Worm (Caenorhabditis elegans) whole organism, L4/young adult: ENCODE results near the gene C49F5.8.

ENCODE experiments used
- W03F9.2 ChIP-seq: fragments of 150-350 bp; optimal IDR thresholded peaks from 2 replicates; lab custom pipeline; 2014; ENCODE audit warnings: missing biosample characterization, missing genetic modification characterization
- dao-5 ChIP-seq: sonication (generic microtip); optimal IDR thresholded peaks from 2 replicates; lab custom pipeline; 2016; ENCODE audit warnings: missing genotype, missing genetic modification characterization, moderate library complexity, missing compliant biosample characterization
- him-1 ChIP-seq: sonication (generic microtip); optimal IDR thresholded peaks from 2 replicates; lab custom pipeline; 2016; ENCODE audit warnings: missing genotype, missing genetic modification reagents, missing genetic modification characterization, missing compliant biosample characterization

DNA sequence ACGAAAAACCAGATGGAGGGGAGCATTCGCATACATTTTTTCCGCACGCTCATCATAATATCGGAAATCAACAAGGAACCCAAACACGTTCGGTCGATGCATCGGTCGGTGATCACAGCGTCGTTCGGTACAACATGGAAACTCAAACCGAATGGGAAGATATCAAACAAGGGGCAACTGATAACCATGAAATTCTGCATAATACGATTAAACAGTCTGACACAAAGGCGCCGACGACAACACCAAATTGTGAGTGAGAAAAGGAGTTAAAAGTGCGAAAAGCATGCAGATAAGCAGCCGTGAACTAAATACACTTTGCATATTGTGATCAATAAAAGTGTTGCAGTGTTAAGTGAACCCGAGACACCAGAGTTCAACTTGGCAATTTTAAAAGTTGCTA lies 34.7 kb upstream of the C49F5.8 start:
- TF ChIP-seq him-1 (tag; lab: Kevin White, UChicago) (no peak), dao-5 (tag; lab: Kevin White, UChicago) (no peak), W03F9.2 (tag; lab: Kevin White, UChicago) (no peak)
